Worm (Caenorhabditis elegans): ENCODE results near the gene nspd-2.

- TF ChIP-seq sdz-38 (tag; optimal IDR thresholded peaks at IDR 0.05) (no peak), ztf-3 (GFP tag; optimal IDR thresholded peaks at IDR 0.05) (no peak)
Observed at ce11 chrIV:9889857-9890256, 46.0 kb downstream of the nspd-2 start, which contains the start of gene ttbk-3.
